Worm (Caenorhabditis elegans) whole organism, L1 larva: ENCODE data around the gene ugt-50.
A peak's percentile ranks its signal among the peaks of the same experiment; 100 is the strongest.

Source experiments
- C04F5.9 ChIP-seq: sonication (generic microtip); optimal IDR thresholded peaks from 2 replicates; lab custom pipeline; 2016; ENCODE audit warnings: missing genetic modification characterization, missing compliant biosample characterization
- C16A3.4 ChIP-seq: fragments of 150-350 bp; optimal IDR thresholded peaks from 2 replicates; lab custom pipeline; 2014; ENCODE audit warnings: missing biosample characterization, missing genetic modification characterization
- C34B4.2 ChIP-seq: sonication (generic microtip); optimal IDR thresholded peaks from 2 replicates; lab custom pipeline; 2017; ENCODE audit warnings: mild to moderate bottlenecking, missing genetic modification characterization, missing compliant biosample characterization
- aha-1 ChIP-seq: fragments of 150-350 bp; optimal IDR thresholded peaks from 2 replicates; lab custom pipeline; 2014; ENCODE audit warnings: missing biosample characterization, missing genetic modification characterization
- ama-1 ChIP-seq: fragments of 150-350 bp; optimal IDR thresholded peaks from 2 replicates; lab custom pipeline; 2014
- blmp-1 ChIP-seq: fragments of 150-350 bp; optimal IDR thresholded peaks from 2 replicates; lab custom pipeline; 2014; ENCODE audit warnings: missing biosample characterization, missing genetic modification characterization
- ceh-63 ChIP-seq: fragments of 200-800 bp; sonication (Bioruptor generic); optimal IDR thresholded peaks from 2 replicates; lab custom pipeline; 2018; ENCODE audit warnings: mild to moderate bottlenecking, missing genetic modification characterization, missing compliant biosample characterization
- ceh-82 ChIP-seq, 3 experiments: fragments of 150-350 bp in 1 of 3; sonication (generic microtip) in 2 of 3; optimal IDR thresholded peaks; 2 replicates each; lab custom pipeline; 2014 to 2017; ENCODE audit warnings: missing biosample characterization in 3 of 3, missing genetic modification characterization in 3 of 3
- ceh-88 ChIP-seq: fragments of 200-800 bp; sonication (Bioruptor generic); IDR thresholded peaks from 2 replicates; pipeline ENCODE4 v1.3.6; 2022; ENCODE audit warnings: missing genetic modification characterization, missing compliant biosample characterization
- ces-1 ChIP-seq: fragments of 150-350 bp; optimal IDR thresholded peaks from 2 replicates; lab custom pipeline; 2014; ENCODE audit warnings: missing biosample characterization, missing genetic modification reagents, missing genetic modification characterization
- dpl-1 ChIP-seq, 3 experiments: fragments of 150-350 bp in 2 of 3; sonication (generic microtip) in 1 of 3; optimal IDR thresholded peaks; 2 replicates each; lab custom pipeline; 2014 to 2017; ENCODE audit warnings: missing biosample characterization in 3 of 3, missing genetic modification characterization in 3 of 3, missing genetic modification reagents in 3 of 3
- dsc-1 ChIP-seq: sonication (generic microtip); optimal IDR thresholded peaks from 2 replicates; lab custom pipeline; 2016; ENCODE audit warnings: mild to moderate bottlenecking, missing genetic modification characterization, missing compliant biosample characterization
- efl-1 ChIP-seq, 4 experiments: fragments of 150-350 bp; optimal IDR thresholded peaks in 3 of 4; peaks in 1 of 4; 1 replicate in 1 of 4; 2 replicates in 3 of 4; lab custom pipeline; 2014; ENCODE audit warnings: missing biosample characterization in 2 of 4, missing genetic modification characterization in 2 of 4, missing genetic modification reagents in 2 of 4
- elt-3 ChIP-seq, 6 experiments: fragments of 150-350 bp in 1 of 6; sonication (generic microtip); optimal IDR thresholded peaks; 2 replicates each; lab custom pipeline; 2017 to 2018; ENCODE audit warnings: missing biosample characterization in 6 of 6, missing genetic modification characterization in 6 of 6, inconsistent platforms in 1 of 6
- ets-5 ChIP-seq: fragments of 200-800 bp; sonication (Bioruptor generic); IDR thresholded peaks from 2 replicates; pipeline ENCODE4 v1.3.6; 2022; ENCODE audit warnings: missing genetic modification characterization, missing compliant biosample characterization
- fkh-4 ChIP-seq: sonication (generic microtip); optimal IDR thresholded peaks from 2 replicates; lab custom pipeline; 2016; ENCODE audit warnings: missing compliant biosample characterization, missing genetic modification characterization, borderline replicate concordance
- fos-1 ChIP-seq: fragments of 150-350 bp; optimal IDR thresholded peaks from 2 replicates; lab custom pipeline; 2014; ENCODE audit warnings: missing biosample characterization, missing genetic modification characterization
- grh-1 ChIP-seq: fragments of 200-800 bp; sonication (Bioruptor generic); IDR thresholded peaks from 2 replicates; pipeline ENCODE4 v1.3.6; 2022; ENCODE audit warnings: missing genetic modification reagents, missing genetic modification characterization, missing compliant biosample characterization
- hlh-17 ChIP-seq: fragments of 200-800 bp; sonication (Bioruptor generic); optimal IDR thresholded peaks from 2 replicates; lab custom pipeline; 2018; ENCODE audit warnings: missing genetic modification characterization, mild to moderate bottlenecking, missing compliant biosample characterization, moderate library complexity, borderline replicate concordance
- hlh-4 ChIP-seq: sonication (generic microtip); optimal IDR thresholded peaks from 2 replicates; lab custom pipeline; 2016; ENCODE audit warnings: mild to moderate bottlenecking, missing genetic modification characterization, missing compliant biosample characterization
- irx-1 ChIP-seq: sonication (generic microtip); optimal IDR thresholded peaks from 2 replicates; lab custom pipeline; 2016; ENCODE audit warnings: missing genetic modification characterization, missing compliant biosample characterization
- jun-1 ChIP-seq: fragments of 150-350 bp; optimal IDR thresholded peaks from 2 replicates; lab custom pipeline; 2014; ENCODE audit warnings: missing biosample characterization, missing genetic modification reagents, missing genetic modification characterization
- lin-13 ChIP-seq: fragments of 150-350 bp; optimal IDR thresholded peaks from 2 replicates; lab custom pipeline; 2014; ENCODE audit warnings: missing biosample characterization, missing genetic modification reagents, missing genetic modification characterization
- lin-35 ChIP-seq, 2 experiments: fragments of 150-350 bp; optimal IDR thresholded peaks; 2 replicates each; lab custom pipeline; 2014; ENCODE audit warnings: missing biosample characterization in 2 of 2, missing genetic modification characterization in 2 of 2, missing genetic modification reagents in 2 of 2
- lir-3 ChIP-seq: sonication (generic microtip); optimal IDR thresholded peaks from 2 replicates; lab custom pipeline; 2016; ENCODE audit warnings: mild to moderate bottlenecking, missing genetic modification characterization, moderate library complexity, missing compliant biosample characterization; ENCODE audit not compliant: poor library complexity
- lsy-2 ChIP-seq, 2 experiments: fragments of 150-350 bp; optimal IDR thresholded peaks; 2 replicates each; lab custom pipeline; 2014; ENCODE audit warnings: missing biosample characterization in 2 of 2, missing genetic modification characterization in 2 of 2
- mab-9 ChIP-seq: fragments of 200-800 bp; sonication (Bioruptor generic); IDR thresholded peaks from 2 replicates; pipeline ENCODE4 v1.3.6; 2022; ENCODE audit warnings: missing genetic modification reagents, missing genetic modification characterization, missing compliant biosample characterization
- mdl-1 ChIP-seq, 2 experiments: fragments of 150-350 bp; optimal IDR thresholded peaks; 2 replicates each; lab custom pipeline; 2014 to 2017; ENCODE audit warnings: missing biosample characterization in 2 of 2, missing genetic modification characterization in 2 of 2, inconsistent platforms in 1 of 2
- mef-2 ChIP-seq: fragments of 150-350 bp; optimal IDR thresholded peaks from 2 replicates; lab custom pipeline; 2014; ENCODE audit warnings: missing biosample characterization, missing genetic modification characterization
- nhr-11 ChIP-seq: fragments of 150-350 bp; optimal IDR thresholded peaks from 2 replicates; lab custom pipeline; 2014; ENCODE audit warnings: missing biosample characterization, missing genetic modification characterization
- nhr-237 ChIP-seq: fragments of 150-350 bp; optimal IDR thresholded peaks from 2 replicates; lab custom pipeline; 2014; ENCODE audit warnings: missing biosample characterization, missing genetic modification characterization
- nhr-77 ChIP-seq: fragments of 150-350 bp; optimal IDR thresholded peaks from 2 replicates; lab custom pipeline; 2014; ENCODE audit warnings: missing biosample characterization, missing genetic modification characterization
- nhr-85 ChIP-seq: sonication (generic microtip); peaks from one replicate; lab custom pipeline; 2016; ENCODE audit warnings: missing genetic modification characterization, inconsistent platforms, missing compliant biosample characterization
- pag-3 ChIP-seq: sonication (generic microtip); optimal IDR thresholded peaks from 2 replicates; lab custom pipeline; 2017; ENCODE audit warnings: missing genetic modification characterization, mild to moderate bottlenecking, missing compliant biosample characterization, antibody characterized with exemption, borderline replicate concordance; ENCODE audit not compliant: insufficient read depth
- pax-3 ChIP-seq: fragments of 200-800 bp; sonication (Bioruptor generic); optimal IDR thresholded peaks from 2 replicates; lab custom pipeline; 2018; ENCODE audit warnings: mild to moderate bottlenecking, missing genetic modification characterization, moderate library complexity, missing compliant biosample characterization
- skn-1 ChIP-seq: fragments of 150-350 bp; optimal IDR thresholded peaks from 2 replicates; lab custom pipeline; 2014; ENCODE audit warnings: missing biosample characterization, missing genetic modification characterization
- snu-23 ChIP-seq: sonication (generic microtip); optimal IDR thresholded peaks from 2 replicates; lab custom pipeline; 2016; ENCODE audit warnings: missing genetic modification characterization, missing compliant biosample characterization
- swsn-7 ChIP-seq: sonication (generic microtip); optimal IDR thresholded peaks from 2 replicates; lab custom pipeline; 2016; ENCODE audit warnings: missing genetic modification characterization, missing compliant biosample characterization
- tlp-1 ChIP-seq: fragments of 150-350 bp; optimal IDR thresholded peaks from 2 replicates; lab custom pipeline; 2014; ENCODE audit warnings: missing biosample characterization, missing genetic modification characterization
- unc-62 ChIP-seq: fragments of 150-350 bp; optimal IDR thresholded peaks from 2 replicates; lab custom pipeline; 2014; ENCODE audit warnings: missing biosample characterization, missing genetic modification reagents, missing genetic modification characterization
- unc-86 ChIP-seq: sonication (generic microtip); optimal IDR thresholded peaks from 2 replicates; lab custom pipeline; 2016; ENCODE audit warnings: missing genetic modification characterization, missing compliant biosample characterization
- unc-98 ChIP-seq: fragments of 200-800 bp; sonication (Bioruptor generic); IDR thresholded peaks from 2 replicates; pipeline ENCODE4 v1.3.6; 2022; ENCODE audit warnings: missing genetic modification characterization, missing compliant biosample characterization
- vab-15 ChIP-seq: sonication (generic microtip); optimal IDR thresholded peaks from 2 replicates; lab custom pipeline; 2017; ENCODE audit warnings: missing genotype, mild to moderate bottlenecking, missing genetic modification characterization, missing compliant biosample characterization
- xbp-1 ChIP-seq: sonication (generic microtip); optimal IDR thresholded peaks from 2 replicates; lab custom pipeline; 2016; ENCODE audit warnings: missing genetic modification characterization, missing compliant biosample characterization
- zip-4 ChIP-seq: fragments of 200-800 bp; sonication (Bioruptor generic); optimal IDR thresholded peaks from 2 replicates; lab custom pipeline; 2018; ENCODE audit warnings: mild to moderate bottlenecking, missing genetic modification characterization, moderate library complexity, missing compliant biosample characterization

Gene ugt-50

DNA sequence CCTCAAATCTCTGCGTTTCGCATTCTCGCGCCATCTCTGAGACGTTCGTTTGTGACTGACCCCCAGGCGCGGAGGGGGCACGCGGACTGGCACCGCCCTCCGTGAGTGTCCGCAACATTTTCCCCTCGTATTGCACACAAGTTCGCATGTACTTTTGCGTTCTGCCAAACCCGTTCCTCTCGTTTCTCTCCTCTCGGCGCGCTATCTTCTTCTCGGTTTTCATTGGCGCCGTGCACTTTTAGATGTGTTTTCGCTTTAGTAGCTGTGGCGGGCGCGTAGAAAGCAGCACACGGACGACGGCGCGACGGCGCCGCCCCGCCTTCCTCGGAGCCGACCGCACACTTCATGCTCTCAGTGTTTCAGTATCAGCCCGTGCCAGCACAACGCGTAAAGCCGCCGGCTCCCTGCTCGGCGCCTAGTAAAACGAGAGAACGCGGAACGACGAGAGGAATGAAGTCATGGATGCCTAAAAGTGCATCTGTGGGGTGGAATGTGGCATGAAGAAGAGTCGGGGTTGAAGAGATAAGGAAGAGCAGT lies 36.0 kb upstream of the ugt-50 start:
- TF ChIP-seq pax-3 (tag; lab: Kevin White, UChicago) (no peak), unc-98 (GFP tag; lab: Robert Waterston, UW) (no peak), nhr-85 (tag; lab: Kevin White, UChicago) (no peak), elt-3 (tag; optimal IDR thresholded peaks at IDR 0.05; lab: Kevin White, UChicago) (no peak), hlh-4 (tag; lab: Kevin White, UChicago) (no peak), nhr-11 (tag; lab: Kevin White, UChicago) (no peak)

DNA sequence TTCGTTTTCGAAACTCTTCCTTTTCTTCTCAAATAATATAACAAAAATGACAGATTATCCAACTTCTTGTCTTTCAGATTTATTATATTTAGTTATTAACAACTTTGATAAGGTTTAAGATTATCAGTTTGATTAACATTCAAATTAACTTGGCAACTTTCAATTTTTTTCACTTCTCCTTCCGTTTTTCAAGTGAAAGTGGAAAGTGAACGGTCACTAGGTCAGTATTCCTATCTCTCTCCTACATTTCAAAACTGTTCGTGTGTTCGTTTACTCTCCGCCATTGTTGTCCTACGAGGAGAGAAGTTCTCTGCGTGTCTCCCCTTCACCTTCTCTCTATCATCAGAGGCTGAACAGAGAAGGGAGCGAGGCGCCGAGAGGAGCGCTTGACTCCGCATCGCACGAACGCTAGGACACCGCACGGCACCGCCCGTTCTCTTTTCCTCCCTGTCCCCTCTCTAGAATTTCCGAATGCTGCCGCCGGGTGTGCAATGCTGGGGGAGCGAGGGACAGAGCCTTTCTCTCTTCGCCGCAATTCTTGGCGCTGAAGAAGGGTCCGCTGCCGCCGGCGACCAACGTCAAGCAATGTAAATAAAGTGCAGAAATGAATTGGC lies 34.8 kb upstream of the ugt-50 start:
- TF ChIP-seq blmp-1 (tag; lab: Kevin White, UChicago) (peak; percentile 41), jun-1 (no peak)
- TF ChIP-seq, all 84 proteins: peak for 1

DNA sequence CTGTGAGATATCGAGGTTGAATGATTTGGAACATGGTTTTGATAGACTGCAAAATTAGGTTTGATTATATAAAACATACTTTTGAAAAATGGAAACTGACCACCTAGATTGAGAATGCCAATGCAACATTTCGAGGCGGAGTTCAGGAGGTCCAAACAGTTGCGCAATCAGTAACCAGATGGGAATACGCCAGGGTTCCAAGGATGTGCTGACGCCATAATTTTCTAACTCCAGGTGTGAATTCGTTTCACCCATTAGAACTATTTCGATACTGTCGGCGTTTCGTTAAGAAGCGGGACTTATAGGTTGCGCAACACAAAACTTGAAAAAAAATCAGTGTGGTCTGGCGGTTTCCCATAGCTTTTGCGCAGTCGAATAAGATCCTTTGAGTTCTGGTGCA lies 31.6 kb upstream of the ugt-50 start, which contains the start of gene C02B4.3:
Gene C02B4.3 (minus strand): TSS at position 34 of the 400 bp plus-strand sequence.
- TF ChIP-seq fkh-4 (tag; lab: Kevin White, UChicago) (no peak), nhr-237 (tag; lab: Kevin White, UChicago) (no peak), C34B4.2 (tag; lab: Kevin White, UChicago) (no peak), pax-3 (tag; lab: Kevin White, UChicago) (no peak)

DNA sequence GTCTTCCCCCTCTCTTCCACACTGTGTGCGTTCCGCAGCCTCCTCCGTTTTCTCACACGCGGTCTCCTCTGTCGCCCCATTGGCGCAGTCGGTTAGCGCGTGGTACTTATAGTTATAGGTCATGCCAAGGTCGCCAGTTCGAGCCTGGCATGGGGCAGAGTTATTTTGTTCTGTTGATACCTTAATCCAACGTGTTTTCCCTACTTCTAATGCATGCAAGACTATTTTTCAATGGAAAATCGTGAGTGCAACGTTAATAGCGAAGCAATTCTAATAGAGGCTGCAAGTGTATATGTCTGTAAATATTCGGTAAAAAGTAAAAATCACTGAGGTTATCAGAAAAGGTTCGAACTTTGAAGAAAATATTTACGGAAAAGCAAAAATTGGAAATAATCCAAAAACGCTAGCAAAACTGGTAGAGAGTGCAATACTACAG lies 30.3 kb upstream of the ugt-50 start:
- TF ChIP-seq aha-1 (tag; lab: Kevin White, UChicago), result no peak
- peak; percentile 56 for TF ChIP-seq swsn-7 (tag; lab: Kevin White, UChicago)
- no peak for TF ChIP-seq ces-1 (GFP tag; lab: Kevin White, UChicago)
- no peak for TF ChIP-seq ama-1 (lab: Kevin White, UChicago)
- no peak for TF ChIP-seq grh-1
- TF ChIP-seq lin-35 (GFP tag; optimal IDR thresholded peaks at IDR 0.05; lab: Kevin White, UChicago), result peak in 1 of 2 experiments; percentile 73
- TF ChIP-seq ceh-63 (GFP tag; lab: Kevin White, UChicago), result no peak
- peak; percentile 69 for TF ChIP-seq snu-23 (GFP tag; lab: Kevin White, UChicago)
- TF ChIP-seq efl-1 (optimal IDR thresholded peaks at IDR 0.05; lab: Kevin White, UChicago), result peak in 1 of 2 experiments; percentile 16
- peak in 1 of 2 experiments; percentile 80 for TF ChIP-seq efl-1 (GFP tag; optimal IDR thresholded peaks at IDR 0.05 in 1 of 2; lab: Kevin White, UChicago)
- TF ChIP-seq mdl-1 (tag; optimal IDR thresholded peaks at IDR 0.05; lab: Kevin White, UChicago), result peak in 1 of 2 experiments; percentile 80
- no peak for TF ChIP-seq mef-2 (tag; lab: Kevin White, UChicago)
- TF ChIP-seq unc-86 (tag; lab: Kevin White, UChicago), result no peak
- TF ChIP-seq dpl-1 (GFP tag; optimal IDR thresholded peaks at IDR 0.05; lab: Kevin White, UChicago), result no peak
- TF ChIP-seq xbp-1, result peak; percentile 26
- no peak for TF ChIP-seq tlp-1 (tag; lab: Kevin White, UChicago)
- no peak for TF ChIP-seq pag-3
- TF ChIP-seq lir-3 (tag; lab: Kevin White, UChicago), result peak; percentile 38
- no peak for TF ChIP-seq fos-1 (tag; lab: Kevin White, UChicago)
- TF ChIP-seq ceh-88 (GFP tag; lab: Robert Waterston, UW), result no peak
- TF ChIP-seq ceh-82 (tag; optimal IDR thresholded peaks at IDR 0.05; lab: Kevin White, UChicago), result peak in 1 of 3 experiments; percentile 61
- no peak for TF ChIP-seq unc-62 (GFP tag; lab: Kevin White, UChicago)
- TF ChIP-seq hlh-17 (GFP tag; lab: Kevin White, UChicago), result no peak
- TF ChIP-seq C16A3.4 (tag; lab: Kevin White, UChicago), result peak; percentile 69
- no peak for TF ChIP-seq vab-15 (tag; lab: Kevin White, UChicago)
- peak; percentile 23 for TF ChIP-seq blmp-1 (tag; lab: Kevin White, UChicago)
- TF ChIP-seq C04F5.9 (tag; lab: Kevin White, UChicago), result no peak
- no peak for TF ChIP-seq irx-1 (tag; lab: Kevin White, UChicago)
- peak; percentile 52 for TF ChIP-seq lin-13 (GFP tag; lab: Kevin White, UChicago)
- TF ChIP-seq ets-5 (GFP tag; lab: Robert Waterston, UW), result no peak
- peak; percentile 48 for TF ChIP-seq nhr-77 (tag; lab: Kevin White, UChicago)
- TF ChIP-seq zip-4, result no peak
- peak; percentile 47 for TF ChIP-seq dsc-1
- TF ChIP-seq mab-9 (GFP tag; lab: Robert Waterston, UW), result no peak
- TF ChIP-seq lsy-2 (tag; optimal IDR thresholded peaks at IDR 0.05; lab: Kevin White, UChicago), result peak in 1 of 2 experiments; percentile 49
- TF ChIP-seq pax-3 (tag; lab: Kevin White, UChicago), result no peak
- TF ChIP-seq skn-1 (tag; lab: Kevin White, UChicago), result peak; percentile 39
